Fruit fly (Drosophila melanogaster) whole organism, adult: ENCODE data around the gene CG3515.

Experiments
- CG11617 ChIP-seq: fragments of 200-800 bp; sonication (Bioruptor generic); optimal IDR thresholded peaks from 2 replicates; lab custom pipeline; 2017; ENCODE audit warnings: mild to moderate bottlenecking, missing biosample characterization, missing genetic modification reagents, missing genetic modification characterization
- CG5204 ChIP-seq: fragments of 200-800 bp; sonication (Bioruptor generic); optimal IDR thresholded peaks from 2 replicates; lab custom pipeline; 2016; ENCODE audit warnings: missing biosample characterization, missing genetic modification characterization
- CG7101 ChIP-seq: fragments of 200-800 bp; sonication (Bioruptor generic); optimal IDR thresholded peaks from 2 replicates; lab custom pipeline; 2018; ENCODE audit warnings: missing biosample characterization, mild to moderate bottlenecking, missing genetic modification characterization, moderate library complexity
- Clk ChIP-seq: fragments of 200-800 bp; sonication (Bioruptor generic); optimal IDR thresholded peaks from 2 replicates; lab custom pipeline; 2017; ENCODE audit warnings: missing biosample characterization, missing genetic modification characterization
- Crg-1 ChIP-seq: fragments of 200-800 bp; sonication (Bioruptor generic); optimal IDR thresholded peaks from 2 replicates; lab custom pipeline; 2016; ENCODE audit warnings: missing biosample characterization, missing genetic modification characterization
- Mnt ChIP-seq: fragments of 200-800 bp; sonication (Bioruptor generic); optimal IDR thresholded peaks from 2 replicates; lab custom pipeline; 2016; ENCODE audit warnings: missing biosample characterization, mild to moderate bottlenecking, missing genetic modification characterization
- cnc ChIP-seq, 2 experiments: fragments of >200 bp; optimal IDR thresholded peaks; 2 replicates each; lab custom pipeline; 2017
- kay ChIP-seq: fragments of 200-800 bp; sonication (Bioruptor generic); peaks from one replicate; lab custom pipeline; 2016; ENCODE audit warnings: missing biosample characterization, missing genetic modification characterization, borderline replicate concordance
- ovo ChIP-seq: fragments of 200-800 bp; sonication (Bioruptor generic); optimal IDR thresholded peaks from 2 replicates; lab custom pipeline; 2016; ENCODE audit warnings: missing biosample characterization, missing genetic modification characterization
- pad ChIP-seq: fragments of 200-800 bp; sonication (Bioruptor generic); optimal IDR thresholded peaks from 3 replicates; lab custom pipeline; 2017; ENCODE audit warnings: missing biosample characterization, missing genetic modification characterization, mild to moderate bottlenecking, moderate library complexity, missing genetic modification reagents
- tj ChIP-seq: fragments of 200-800 bp; sonication (Bioruptor generic); optimal IDR thresholded peaks from 3 replicates; lab custom pipeline; 2017; ENCODE audit warnings: missing biosample characterization, mild to moderate bottlenecking, missing genetic modification characterization, moderate library complexity

DNA sequence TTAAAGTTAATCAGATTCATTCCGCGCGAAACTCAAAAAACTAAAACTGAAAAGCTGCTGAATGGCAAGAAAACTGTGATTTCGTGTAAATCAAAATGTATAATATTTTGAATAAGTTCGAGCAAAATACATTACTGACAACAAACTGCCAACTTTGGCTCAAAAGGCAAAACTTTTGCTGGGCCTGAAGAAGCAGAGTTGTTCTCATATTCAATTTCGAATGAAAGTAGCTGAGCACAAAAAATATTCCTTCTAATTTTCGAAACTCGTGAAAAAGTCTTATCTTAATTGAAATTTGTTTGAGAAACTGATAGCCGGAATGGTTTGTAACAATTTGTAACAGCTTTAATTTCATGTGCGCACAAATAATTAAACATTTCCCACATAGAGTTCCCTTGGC lies 34.7 kb downstream of the CG3515 start, which contains the start of gene CG3528:
- TF ChIP-seq CG5204 (no peak), CG7101 (tag; lab: Kevin White, UChicago) (no peak), Clk (GFP tag; lab: Kevin White, UChicago) (no peak), CG11617 (GFP tag; lab: Kevin White, UChicago) (no peak), kay (no peak), tj (GFP tag; lab: Kevin White, UChicago) (no peak), Crg-1 (GFP tag; lab: Kevin White, UChicago) (no peak), ovo (GFP tag; lab: Kevin White, UChicago) (no peak), pad (GFP tag; lab: Kevin White, UChicago) (no peak), Mnt (GFP tag; lab: Kevin White, UChicago) (no peak), cnc (optimal IDR thresholded peaks at IDR 0.05; lab: Kevin White, UChicago) (no peak)
